Worm (Caenorhabditis elegans): Measurements from ENCODE around the gene T21C9.6.

DNA sequence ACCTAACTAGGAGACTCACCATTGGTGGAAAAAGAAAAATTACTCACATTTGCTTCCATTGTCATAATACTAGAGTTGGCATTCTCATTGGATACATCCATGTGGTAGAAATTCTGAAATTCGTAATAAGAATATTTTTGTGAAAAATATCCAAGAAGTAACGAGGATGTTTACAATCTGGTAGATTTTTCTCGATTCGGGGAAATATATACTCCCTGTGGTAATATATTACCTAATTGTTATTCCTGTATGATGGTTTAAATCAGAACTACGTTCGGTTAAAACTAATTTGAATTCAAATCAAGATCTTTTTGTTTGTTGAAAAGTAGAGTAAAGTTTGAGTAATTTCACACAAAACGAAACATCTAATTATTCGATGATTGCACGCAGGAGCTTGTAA lies 32.7 kb upstream of the T21C9.6 start, which contains the start of gene srd-34:
- TF ChIP-seq him-1 (tag; optimal IDR thresholded peaks at IDR 0.05): no peak
- no peak for TF ChIP-seq W03F9.2 (tag; optimal IDR thresholded peaks at IDR 0.05)
- TF ChIP-seq dao-5 (tag; optimal IDR thresholded peaks at IDR 0.05): no peak

All from whole organism, L4/young adult.